Fruit fly (Drosophila melanogaster) whole organism, prepupa: ENCODE results near the gene CG12661.

Experiments
- Blimp-1 ChIP-seq: fragments of 200-800 bp; sonication (Bioruptor generic); optimal IDR thresholded peaks from 3 replicates; lab custom pipeline; 2017; ENCODE audit warnings: missing biosample characterization, missing genetic modification characterization, mild to moderate bottlenecking, moderate library complexity, missing genetic modification reagents
- CG10631 ChIP-seq: fragments of 200-800 bp; sonication (Bioruptor generic); optimal IDR thresholded peaks from 2 replicates; lab custom pipeline; 2016; ENCODE audit warnings: missing biosample characterization, missing genetic modification characterization
- CG11762 ChIP-seq: fragments of 200-800 bp; sonication (Bioruptor generic); optimal IDR thresholded peaks from 3 replicates; lab custom pipeline; 2016; ENCODE audit warnings: missing biosample characterization, missing genetic modification characterization; ENCODE audit not compliant: insufficient read depth
- CG11902 ChIP-seq: fragments of 200-800 bp; sonication (Bioruptor generic); optimal IDR thresholded peaks from 3 replicates; lab custom pipeline; 2016; ENCODE audit warnings: missing biosample characterization, missing genetic modification characterization
- CG15336 ChIP-seq: fragments of 200-800 bp; sonication (Bioruptor generic); IDR thresholded peaks from 2 replicates; pipeline ENCODE4 v1.3.6; 2022; ENCODE audit warnings: missing biosample characterization, missing genetic modification characterization
- CG1621 ChIP-seq: fragments of 200-800 bp; sonication (Bioruptor generic); optimal IDR thresholded peaks from 3 replicates; lab custom pipeline; 2018; ENCODE audit warnings: missing biosample characterization, mild to moderate bottlenecking, missing genetic modification characterization
- CG16779 ChIP-seq: fragments of 200-800 bp; sonication (Bioruptor generic); optimal IDR thresholded peaks from 3 replicates; lab custom pipeline; 2017; ENCODE audit warnings: missing biosample characterization, mild to moderate bottlenecking, missing genetic modification characterization
- CG3032 ChIP-seq: fragments of 200-800 bp; optimal IDR thresholded peaks from 2 replicates; lab custom pipeline; 2019; ENCODE audit warnings: missing biosample characterization, mild to moderate bottlenecking, missing genetic modification characterization, moderate library complexity
- CG31627 ChIP-seq: fragments of 200-800 bp; sonication (Bioruptor generic); optimal IDR thresholded peaks from 3 replicates; lab custom pipeline; 2016; ENCODE audit warnings: missing biosample characterization, missing genetic modification characterization
- CG32006 ChIP-seq: fragments of 200-800 bp; sonication (Bioruptor generic); optimal IDR thresholded peaks from 3 replicates; lab custom pipeline; 2017; ENCODE audit warnings: missing biosample characterization, mild to moderate bottlenecking, missing genetic modification characterization
- CG34406 ChIP-seq: fragments of 200-800 bp; sonication (Bioruptor generic); optimal IDR thresholded peaks from 3 replicates; lab custom pipeline; 2016; ENCODE audit warnings: missing biosample characterization, missing genetic modification characterization
- CG3919 ChIP-seq: fragments of 200-800 bp; sonication (Bioruptor generic); optimal IDR thresholded peaks from 3 replicates; lab custom pipeline; 2016; ENCODE audit warnings: missing biosample characterization, missing genetic modification characterization
- CG4318 ChIP-seq: fragments of 200-800 bp; sonication (Bioruptor generic); optimal IDR thresholded peaks from 3 replicates; lab custom pipeline; 2017; ENCODE audit warnings: missing biosample characterization, mild to moderate bottlenecking, missing genetic modification characterization
- CG6163 ChIP-seq: fragments of 200-800 bp; sonication (Bioruptor generic); IDR thresholded peaks from 3 replicates; pipeline ENCODE4 v1.3.6; 2022; ENCODE audit warnings: missing biosample characterization, missing genetic modification characterization
- CG6276 ChIP-seq: fragments of 200-800 bp; sonication (Bioruptor generic); optimal IDR thresholded peaks from 2 replicates; lab custom pipeline; 2017; ENCODE audit warnings: missing biosample characterization, mild to moderate bottlenecking, missing genetic modification characterization
- CG6854 ChIP-seq: fragments of 200-800 bp; sonication (Bioruptor generic); optimal IDR thresholded peaks from 2 replicates; lab custom pipeline; 2017; ENCODE audit warnings: missing biosample characterization, mild to moderate bottlenecking, missing genetic modification characterization
- CG7368 ChIP-seq: fragments of 200-800 bp; sonication (Bioruptor generic); optimal IDR thresholded peaks from 3 replicates; lab custom pipeline; 2016; ENCODE audit warnings: missing biosample characterization, missing genetic modification characterization
- CG8119 ChIP-seq: fragments of 200-800 bp; sonication (Bioruptor generic); IDR thresholded peaks from 3 replicates; pipeline ENCODE4 v1.3.6; 2022; ENCODE audit warnings: missing biosample characterization, missing genetic modification characterization
- CG8319 ChIP-seq: fragments of 200-800 bp; sonication (Bioruptor generic); optimal IDR thresholded peaks from 3 replicates; lab custom pipeline; 2016; ENCODE audit warnings: missing biosample characterization, missing genetic modification characterization
- CG8632 ChIP-seq: fragments of 200-800 bp; sonication (Bioruptor generic); optimal IDR thresholded peaks from 3 replicates; lab custom pipeline; 2016; ENCODE audit warnings: missing biosample characterization, missing genetic modification characterization
- CG9139 ChIP-seq: fragments of 200-800 bp; sonication (Bioruptor generic); optimal IDR thresholded peaks from 3 replicates; lab custom pipeline; 2017; ENCODE audit warnings: missing biosample characterization, mild to moderate bottlenecking, missing genetic modification characterization
- Eip75B ChIP-seq: fragments of 200-800 bp; sonication (Bioruptor generic); optimal IDR thresholded peaks from 3 replicates; lab custom pipeline; 2016; ENCODE audit warnings: missing biosample characterization, missing genetic modification characterization
- Eip78C ChIP-seq: fragments of 200-800 bp; sonication (Bioruptor generic); peaks from one replicate; lab custom pipeline; 2016; ENCODE audit warnings: missing biosample characterization, missing genetic modification characterization
- Eip93F ChIP-seq: fragments of 200-800 bp; sonication (Bioruptor generic); optimal IDR thresholded peaks from 2 replicates; lab custom pipeline; 2016; ENCODE audit warnings: missing biosample characterization, mild to moderate bottlenecking, missing genetic modification characterization
- Ets21C ChIP-seq: fragments of 200-800 bp; sonication (Bioruptor generic); optimal IDR thresholded peaks from 3 replicates; lab custom pipeline; 2016; ENCODE audit warnings: missing biosample characterization, missing genetic modification characterization
- Ets96B ChIP-seq: fragments of 200-800 bp; optimal IDR thresholded peaks from 2 replicates; lab custom pipeline; 2019; ENCODE audit warnings: missing biosample characterization, mild to moderate bottlenecking, missing genetic modification characterization, moderate library complexity
- Gug ChIP-seq: fragments of 200-800 bp; sonication (Bioruptor generic); IDR thresholded peaks from 2 replicates; pipeline ENCODE4 v1.3.6; 2022; ENCODE audit warnings: missing biosample characterization, missing genetic modification characterization
- Hr38 ChIP-seq: sonication (Bioruptor generic); optimal IDR thresholded peaks from 2 replicates; lab custom pipeline; 2016; ENCODE audit warnings: missing biosample characterization, missing genetic modification characterization
- Hr39 ChIP-seq: fragments of 200-800 bp; sonication (Bioruptor generic); optimal IDR thresholded peaks from 2 replicates; lab custom pipeline; 2016; ENCODE audit warnings: missing biosample characterization, missing genetic modification characterization
- Hr4 ChIP-seq: fragments of 200-800 bp; sonication (Bioruptor generic); optimal IDR thresholded peaks from 3 replicates; lab custom pipeline; 2016; ENCODE audit warnings: missing biosample characterization, missing genetic modification characterization
- Lpt ChIP-seq: fragments of 200-800 bp; sonication (Bioruptor generic); optimal IDR thresholded peaks from 3 replicates; lab custom pipeline; 2016; ENCODE audit warnings: missing biosample characterization, missing genetic modification characterization
- Met ChIP-seq: fragments of 200-800 bp; sonication (Bioruptor generic); optimal IDR thresholded peaks from 3 replicates; lab custom pipeline; 2016; ENCODE audit warnings: missing biosample characterization, missing genetic modification characterization
- OdsH ChIP-seq: fragments of 200-800 bp; sonication (Bioruptor generic); optimal IDR thresholded peaks from 3 replicates; lab custom pipeline; 2016; ENCODE audit warnings: missing biosample characterization, missing genetic modification characterization
- Smox ChIP-seq: fragments of 200-800 bp; sonication (Bioruptor generic); optimal IDR thresholded peaks from 3 replicates; lab custom pipeline; 2016; ENCODE audit warnings: missing biosample characterization, missing genetic modification characterization
- Sox102F ChIP-seq: fragments of 200-800 bp; sonication (Bioruptor generic); optimal IDR thresholded peaks from 2 replicates; lab custom pipeline; 2016; ENCODE audit warnings: missing biosample characterization, mild to moderate bottlenecking, missing genetic modification characterization
- Sox15 ChIP-seq: fragments of 200-800 bp; sonication (Bioruptor generic); optimal IDR thresholded peaks from 3 replicates; lab custom pipeline; 2016; ENCODE audit warnings: missing biosample characterization, missing genetic modification characterization
- achi ChIP-seq: fragments of 200-800 bp; sonication (Bioruptor generic); optimal IDR thresholded peaks from 3 replicates; lab custom pipeline; 2016; ENCODE audit warnings: missing biosample characterization, missing genetic modification characterization
- cyc ChIP-seq: fragments of 200-800 bp; sonication (Bioruptor generic); optimal IDR thresholded peaks from 3 replicates; lab custom pipeline; 2016; ENCODE audit warnings: missing biosample characterization, missing genetic modification characterization
- dac ChIP-seq: fragments of 200-800 bp; sonication (Bioruptor generic); optimal IDR thresholded peaks from 2 replicates; lab custom pipeline; 2017; ENCODE audit warnings: missing biosample characterization, mild to moderate bottlenecking, missing genetic modification characterization
- eg ChIP-seq: fragments of 200-800 bp; sonication (Bioruptor generic); IDR thresholded peaks from 3 replicates; pipeline ENCODE4 v1.3.6; 2022; ENCODE audit warnings: missing biosample characterization, missing genetic modification characterization
- esn ChIP-seq: fragments of 200-800 bp; sonication (Bioruptor generic); optimal IDR thresholded peaks from 2 replicates; lab custom pipeline; 2016; ENCODE audit warnings: missing biosample characterization, mild to moderate bottlenecking, missing genetic modification characterization, moderate library complexity
- fd59A ChIP-seq: fragments of 200-800 bp; sonication (Bioruptor generic); optimal IDR thresholded peaks from 2 replicates; lab custom pipeline; 2017; ENCODE audit warnings: missing biosample characterization, mild to moderate bottlenecking, missing genetic modification characterization, missing genetic modification reagents
- fd85E ChIP-seq: fragments of 200-800 bp; sonication (Bioruptor generic); optimal IDR thresholded peaks from 3 replicates; lab custom pipeline; 2016; ENCODE audit warnings: missing biosample characterization, missing genetic modification characterization
- fkh ChIP-seq: fragments of 200-800 bp; sonication (Bioruptor generic); optimal IDR thresholded peaks from 3 replicates; lab custom pipeline; 2017; ENCODE audit warnings: missing biosample characterization, mild to moderate bottlenecking, missing genetic modification characterization, moderate library complexity
- lz ChIP-seq: fragments of 200-800 bp; sonication (Bioruptor generic); optimal IDR thresholded peaks from 3 replicates; lab custom pipeline; 2016; ENCODE audit warnings: missing biosample characterization, missing genetic modification characterization
- net ChIP-seq: fragments of 200-800 bp; sonication (Bioruptor generic); optimal IDR thresholded peaks from 3 replicates; lab custom pipeline; 2016; ENCODE audit warnings: missing biosample characterization, missing genetic modification characterization
- pdm3 ChIP-seq: fragments of 200-800 bp; sonication (Bioruptor generic); optimal IDR thresholded peaks from 3 replicates; lab custom pipeline; 2016; ENCODE audit warnings: missing biosample characterization, missing genetic modification characterization
- spab ChIP-seq: fragments of 200-800 bp; sonication (Bioruptor generic); optimal IDR thresholded peaks from 2 replicates; lab custom pipeline; 2017; ENCODE audit warnings: missing biosample characterization, mild to moderate bottlenecking, missing genetic modification characterization, missing genetic modification reagents
- ss ChIP-seq, 2 experiments: fragments of 200-800 bp; sonication (Bioruptor generic); optimal IDR thresholded peaks; 2 replicates in 1 of 2; 3 replicates in 1 of 2; lab custom pipeline; 2017 to 2018; ENCODE audit warnings: mild to moderate bottlenecking in 2 of 2, missing biosample characterization in 2 of 2, missing genetic modification characterization in 2 of 2, moderate library complexity in 1 of 2
- svp ChIP-seq: fragments of 200-800 bp; sonication (Bioruptor generic); peaks from one replicate; lab custom pipeline; 2016; ENCODE audit warnings: missing biosample characterization, missing genetic modification characterization
- topi ChIP-seq: fragments of 200-800 bp; sonication (Bioruptor generic); optimal IDR thresholded peaks from 3 replicates; lab custom pipeline; 2016; ENCODE audit warnings: missing biosample characterization, missing genetic modification characterization
- vri ChIP-seq: fragments of 200-800 bp; sonication (Bioruptor generic); optimal IDR thresholded peaks from 3 replicates; lab custom pipeline; 2016; ENCODE audit warnings: missing biosample characterization, mild to moderate bottlenecking, missing genetic modification characterization

The CG12661 gene

dm6 chrX:8897859-8898427 lies 25.5 kb downstream of the CG12661 start, which contains the start of gene Moe:
Moe (minus strand) TSS chrX:8898332.
- TF ChIP-seq CG6854 (GFP tag; lab: Kevin White, UChicago) (no peak), Smox (peak; percentile 59), CG16779 (tag; lab: Kevin White, UChicago) (peak; percentile 78), Sox102F (peak; percentile 11), Eip78C (GFP tag; lab: Kevin White, UChicago) (peak; percentile 82), CG32006 (GFP tag; lab: Kevin White, UChicago) (peak; percentile 58), fd85E (GFP tag; lab: Kevin White, UChicago) (no peak), lz (GFP tag; lab: Kevin White, UChicago) (peak; percentile 62), CG3919 (GFP tag; lab: Kevin White, UChicago) (peak; percentile 60), CG15336 (GFP tag; lab: Robert Waterston, UW) (peak; percentile 68), pdm3 (GFP tag; lab: Kevin White, UChicago) (peak; percentile 70), Eip93F (GFP tag; lab: Kevin White, UChicago) (no peak), CG34406 (GFP tag; lab: Kevin White, UChicago) (no peak), ss (GFP tag; optimal IDR thresholded peaks at IDR 0.05; lab: Kevin White, UChicago) (peak; percentile 82 to 87), Hr39 (GFP tag; lab: Kevin White, UChicago) (peak; percentile 58), fkh (GFP tag; lab: Kevin White, UChicago) (peak; percentile 21), Ets96B (tag; lab: Kevin White, UChicago) (peak; percentile 49), CG7368 (no peak), Hr4 (GFP tag; lab: Kevin White, UChicago) (peak; percentile 23), Ets21C (GFP tag; lab: Kevin White, UChicago) (peak; percentile 35), Lpt (GFP tag; lab: Kevin White, UChicago) (peak; percentile 63), topi (GFP tag; lab: Kevin White, UChicago) (peak; percentile 47), CG3032 (tag; lab: Kevin White, UChicago) (peak; percentile 53), dac (peak; percentile 55), svp (GFP tag; lab: Kevin White, UChicago) (peak; percentile 75), Hr38 (GFP tag; lab: Kevin White, UChicago) (peak; percentile 1), CG10631 (GFP tag; lab: Kevin White, UChicago) (peak; percentile 40), CG9139 (GFP tag; lab: Kevin White, UChicago) (peak; percentile 63), esn (GFP tag; lab: Kevin White, UChicago) (peak; percentile 47), Gug (GFP tag; lab: Robert Waterston, UW) (no peak), spab (peak; percentile 38), vri (GFP tag; lab: Kevin White, UChicago) (peak; percentile 24), CG6276 (GFP tag; lab: Kevin White, UChicago) (peak; percentile 85), CG31627 (GFP tag; lab: Kevin White, UChicago) (peak; percentile 62), net (peak; percentile 44), CG4318 (no peak), OdsH (GFP tag; lab: Kevin White, UChicago) (peak; percentile 56), eg (GFP tag; lab: Robert Waterston, UW) (peak; percentile 73; the same call in 2 of the 3 replicates), CG8319 (GFP tag; lab: Kevin White, UChicago) (no peak), CG6163 (GFP tag; lab: Robert Waterston, UW) (peak; percentile 54; the same call in 2 of the 3 replicates), fd59A (GFP tag; lab: Kevin White, UChicago) (peak; percentile 36), CG11902 (GFP tag; lab: Kevin White, UChicago) (peak; percentile 22), CG1621 (tag; lab: Kevin White, UChicago) (peak; percentile 83), Eip75B (peak; percentile 28), CG8632 (GFP tag; lab: Kevin White, UChicago) (peak; percentile 42), Sox15 (GFP tag; lab: Kevin White, UChicago) (peak; percentile 27), Met (GFP tag; lab: Kevin White, UChicago) (peak; percentile 45), achi (GFP tag; lab: Kevin White, UChicago) (peak; percentile 39), cyc (GFP tag; lab: Kevin White, UChicago) (peak; percentile 62), Blimp-1 (GFP tag; lab: Kevin White, UChicago) (peak; percentile 9), CG11762 (GFP tag; lab: Kevin White, UChicago) (peak; percentile 4), CG8119 (GFP tag; lab: Robert Waterston, UW) (peak; percentile 74)
